Worm (Caenorhabditis elegans): ENCODE measurements around the gene oatr-1.

Gene oatr-1

ce11 chrIII:6436308-6436707, 40.3 kb upstream of the oatr-1 start, which contains the start of gene C05D11.1:
Gene C05D11.1 (plus strand): TSS chrIII:6436608.
- no peak for TF ChIP-seq ceh-43 (GFP tag; optimal IDR thresholded peaks at IDR 0.05)
- TF ChIP-seq drap-1 (GFP tag; optimal IDR thresholded peaks at IDR 0.05) = no peak
- TF ChIP-seq ham-2 (GFP tag; optimal IDR thresholded peaks at IDR 0.05) = no peak
- TF ChIP-seq elt-3 (tag; optimal IDR thresholded peaks at IDR 0.05) = no peak
- TF ChIP-seq mab-5 (tag; optimal IDR thresholded peaks at IDR 0.05) = no peak
- no peak for TF ChIP-seq elt-1 (tag; optimal IDR thresholded peaks at IDR 0.05; ENCODE audit: borderline replicate concordance, insufficient read depth)
- no peak for TF ChIP-seq mls-2 (tag; optimal IDR thresholded peaks at IDR 0.05)
- TF ChIP-seq mep-1 (tag; optimal IDR thresholded peaks at IDR 0.05) = no peak
- TF ChIP-seq unc-62 (GFP tag; optimal IDR thresholded peaks at IDR 0.05) = no peak
- TF ChIP-seq lin-32 (GFP tag; optimal IDR thresholded peaks at IDR 0.05) = no peak
- TF ChIP-seq ceh-83 (GFP tag; optimal IDR thresholded peaks at IDR 0.05) = no peak
- no peak for TF ChIP-seq ces-1 (GFP tag; optimal IDR thresholded peaks at IDR 0.05)
- no peak for TF ChIP-seq sem-2 (GFP tag; optimal IDR thresholded peaks at IDR 0.05)

ce11 chrIII:6432939-6433338, 37.0 kb upstream of the oatr-1 start, which contains the start of gene vps-16:
Gene vps-16 (plus strand): TSS chrIII:6433239.
- TF ChIP-seq ceh-43 (GFP tag; optimal IDR thresholded peaks at IDR 0.05) = no peak
- TF ChIP-seq nhr-237 (tag; optimal IDR thresholded peaks at IDR 0.05) = no peak
- TF ChIP-seq sem-2 (GFP tag; optimal IDR thresholded peaks at IDR 0.05) = no peak
- no peak for TF ChIP-seq unc-120 (tag; optimal IDR thresholded peaks at IDR 0.05; ENCODE audit: poor library complexity, severe bottlenecking)
- no peak for TF ChIP-seq unc-62 (GFP tag; optimal IDR thresholded peaks at IDR 0.05)
- TF ChIP-seq hlh-1 (tag; optimal IDR thresholded peaks at IDR 0.05) = no peak
- TF ChIP-seq mab-5 (tag; optimal IDR thresholded peaks at IDR 0.05) = no peak
- no peak for TF ChIP-seq pha-4 (tag; optimal IDR thresholded peaks at IDR 0.05)
- no peak for TF ChIP-seq zip-8 (tag; optimal IDR thresholded peaks at IDR 0.05)
- no peak for TF ChIP-seq lin-32 (GFP tag; optimal IDR thresholded peaks at IDR 0.05)
- no peak for TF ChIP-seq ceh-83 (GFP tag; optimal IDR thresholded peaks at IDR 0.05)
- TF ChIP-seq ham-2 (GFP tag; optimal IDR thresholded peaks at IDR 0.05) = no peak
- TF ChIP-seq drap-1 (GFP tag; optimal IDR thresholded peaks at IDR 0.05) = no peak
- TF ChIP-seq ceh-39 (tag; optimal IDR thresholded peaks at IDR 0.05) = no peak
- TF ChIP-seq elt-1 (tag; optimal IDR thresholded peaks at IDR 0.05; ENCODE audit: borderline replicate concordance, insufficient read depth) = no peak
- TF ChIP-seq mls-2 (tag; optimal IDR thresholded peaks at IDR 0.05) = no peak
- TF ChIP-seq snpc-4 (tag; optimal IDR thresholded peaks at IDR 0.05) = no peak
- no peak for TF ChIP-seq M03D4.4 (tag; optimal IDR thresholded peaks at IDR 0.05)
- TF ChIP-seq elt-3 (tag; optimal IDR thresholded peaks at IDR 0.05) = no peak
- TF ChIP-seq nhr-2 (tag; optimal IDR thresholded peaks at IDR 0.05) = no peak

- TF ChIP-seq bed-3 (GFP tag; optimal IDR thresholded peaks at IDR 0.05) = no peak
- peak; percentile 99 for TF ChIP-seq ces-1 (GFP tag; optimal IDR thresholded peaks at IDR 0.05)
- TF ChIP-seq pha-4 (tag; optimal IDR thresholded peaks at IDR 0.05) = peak; percentile 86
- peak; percentile 30 for TF ChIP-seq hlh-1 (tag; optimal IDR thresholded peaks at IDR 0.05)
- TF ChIP-seq unc-62 (GFP tag; optimal IDR thresholded peaks at IDR 0.05) = no peak
- peak; percentile 48 for TF ChIP-seq lin-13 (tag; optimal IDR thresholded peaks at IDR 0.05)
- TF ChIP-seq unc-120 (tag; optimal IDR thresholded peaks at IDR 0.05; ENCODE audit: poor library complexity, severe bottlenecking) = no peak
- no peak for TF ChIP-seq cnd-1 (tag; optimal IDR thresholded peaks at IDR 0.05)
- no peak for TF ChIP-seq zip-8 (tag; optimal IDR thresholded peaks at IDR 0.05)
- no peak for TF ChIP-seq mab-5 (tag; optimal IDR thresholded peaks at IDR 0.05)
- TF ChIP-seq snpc-4 (tag; optimal IDR thresholded peaks at IDR 0.05) = no peak
- TF ChIP-seq sptf-1 (tag; optimal IDR thresholded peaks at IDR 0.05) = peak; percentile 55
- TF ChIP-seq mep-1 (tag; optimal IDR thresholded peaks at IDR 0.05) = peak; percentile 75
- TF ChIP-seq M03D4.4 (tag; optimal IDR thresholded peaks at IDR 0.05) = no peak
- TF ChIP-seq elt-3 (tag; optimal IDR thresholded peaks at IDR 0.05) = no peak
- TF ChIP-seq nhr-12 (tag; optimal IDR thresholded peaks at IDR 0.05) = no peak
- TF ChIP-seq nhr-76 (tag; optimal IDR thresholded peaks at IDR 0.05) = no peak
- no peak for TF ChIP-seq sem-2 (GFP tag; optimal IDR thresholded peaks at IDR 0.05)
- peak; percentile 70 for TF ChIP-seq ham-2 (GFP tag; optimal IDR thresholded peaks at IDR 0.05)
- peak; percentile 81 for TF ChIP-seq lsy-2 (tag; optimal IDR thresholded peaks at IDR 0.05)
- no peak for TF ChIP-seq elt-1 (tag; optimal IDR thresholded peaks at IDR 0.05; ENCODE audit: borderline replicate concordance, insufficient read depth)
- peak; percentile 80 for TF ChIP-seq ceh-43 (GFP tag; optimal IDR thresholded peaks at IDR 0.05)
- TF ChIP-seq lin-32 (GFP tag; optimal IDR thresholded peaks at IDR 0.05) = no peak
- no peak for TF ChIP-seq ceh-83 (GFP tag; optimal IDR thresholded peaks at IDR 0.05)
- TF ChIP-seq nhr-28 (tag; optimal IDR thresholded peaks at IDR 0.05) = no peak
- TF ChIP-seq flh-1 (GFP tag; optimal IDR thresholded peaks at IDR 0.05) = no peak
- no peak for TF ChIP-seq nhr-2 (tag; optimal IDR thresholded peaks at IDR 0.05)
- no peak for TF ChIP-seq nhr-237 (tag; optimal IDR thresholded peaks at IDR 0.05)
- no peak for TF ChIP-seq drap-1 (GFP tag; optimal IDR thresholded peaks at IDR 0.05)
- TF ChIP-seq blmp-1 (tag; optimal IDR thresholded peaks at IDR 0.05) = no peak
- no peak for TF ChIP-seq ceh-39 (tag; optimal IDR thresholded peaks at IDR 0.05)
Measured at ce11 chrIII:6431766-6432228, 35.8 kb upstream of the oatr-1 start, which contains the start of the genes mrps-17 and txdc-9. Gene mrps-17 (minus strand): TSS chrIII:6431798. Gene txdc-9 (plus strand): TSS chrIII:6432178.
